Worm (Caenorhabditis elegans): ENCODE measurements around the gene ttr-42.

The ttr-42 gene

ce11 chrX:2577442-2577841, at the start of gene ttr-42:
Gene ttr-42 (plus strand): TSS chrX:2577742.
- TF ChIP-seq dao-5 (tag; optimal IDR thresholded peaks at IDR 0.05) (no peak), W03F9.2 (tag; optimal IDR thresholded peaks at IDR 0.05) (no peak), him-1 (tag; optimal IDR thresholded peaks at IDR 0.05) (no peak)

- TF ChIP-seq him-1 (tag; optimal IDR thresholded peaks at IDR 0.05) (peak; percentile 45), dao-5 (tag; optimal IDR thresholded peaks at IDR 0.05) (peak; percentile 12), W03F9.2 (tag; optimal IDR thresholded peaks at IDR 0.05) (no peak)
These were observed 49.7 kb upstream of the ttr-42 start for ce11 chrX:2527877-2528276.

ce11 chrX:2531276-2531675, 46.3 kb upstream of the ttr-42 start:
- TF ChIP-seq W03F9.2 (tag; optimal IDR thresholded peaks at IDR 0.05) (peak; percentile 19), him-1 (tag; optimal IDR thresholded peaks at IDR 0.05) (no peak), dao-5 (tag; optimal IDR thresholded peaks at IDR 0.05) (peak; percentile 42)

ce11 chrX:2532357-2532756, 45.2 kb upstream of the ttr-42 start, which contains the start of gene tbc-12:
Gene tbc-12 (minus strand): TSS chrX:2532457.
- TF ChIP-seq him-1 (tag; optimal IDR thresholded peaks at IDR 0.05) (no peak), dao-5 (tag; optimal IDR thresholded peaks at IDR 0.05) (no peak)

DNA sequence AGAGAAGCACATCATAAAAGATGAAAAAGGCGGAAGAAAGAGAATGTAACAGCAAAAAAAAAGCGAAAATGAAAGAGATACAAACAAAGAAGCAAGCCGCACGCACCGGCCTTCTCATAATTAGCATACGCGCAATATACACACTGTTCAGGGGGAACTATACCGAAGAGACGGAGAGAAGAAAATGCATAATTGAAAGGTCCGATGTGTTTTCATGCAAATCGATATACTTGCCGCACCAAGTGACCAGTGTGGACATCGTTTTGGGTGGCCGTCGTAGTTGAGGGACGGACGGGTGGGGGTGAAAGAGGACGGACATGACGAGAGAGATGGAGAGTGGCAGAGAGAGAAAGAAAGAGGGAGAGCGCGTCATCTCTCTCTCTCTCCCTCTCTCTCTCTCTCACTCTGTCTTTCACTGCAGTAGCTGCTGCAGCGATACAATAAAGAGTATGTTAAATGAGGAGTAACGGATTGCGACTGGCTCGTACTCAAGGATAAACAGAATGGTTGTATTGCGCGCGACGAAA, 41.2 kb upstream of the ttr-42 start:
- TF ChIP-seq W03F9.2 (tag; optimal IDR thresholded peaks at IDR 0.05) (no peak), him-1 (tag; optimal IDR thresholded peaks at IDR 0.05) (peak; percentile 47)

DNA sequence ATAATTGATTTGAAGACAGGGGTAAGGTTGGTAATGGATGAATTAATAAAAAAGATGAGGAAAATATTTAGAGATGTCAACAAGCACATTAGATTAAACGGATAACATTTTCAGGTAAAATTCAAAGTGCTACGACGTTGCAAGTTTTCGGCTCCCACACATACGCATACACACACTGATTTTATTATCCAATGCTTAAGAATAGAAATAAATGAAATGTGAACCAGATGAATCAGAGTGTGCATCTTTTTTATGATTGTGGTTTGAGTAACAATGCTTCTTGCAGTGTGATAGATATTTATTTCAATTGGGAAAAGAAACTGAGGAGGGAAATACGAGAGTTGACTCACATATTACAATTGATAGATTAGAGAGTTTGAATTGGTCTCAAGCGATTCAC, 38.8 kb upstream of the ttr-42 start:
- TF ChIP-seq W03F9.2 (tag; optimal IDR thresholded peaks at IDR 0.05) (no peak), dao-5 (tag; optimal IDR thresholded peaks at IDR 0.05) (no peak), him-1 (tag; optimal IDR thresholded peaks at IDR 0.05) (no peak)

DNA sequence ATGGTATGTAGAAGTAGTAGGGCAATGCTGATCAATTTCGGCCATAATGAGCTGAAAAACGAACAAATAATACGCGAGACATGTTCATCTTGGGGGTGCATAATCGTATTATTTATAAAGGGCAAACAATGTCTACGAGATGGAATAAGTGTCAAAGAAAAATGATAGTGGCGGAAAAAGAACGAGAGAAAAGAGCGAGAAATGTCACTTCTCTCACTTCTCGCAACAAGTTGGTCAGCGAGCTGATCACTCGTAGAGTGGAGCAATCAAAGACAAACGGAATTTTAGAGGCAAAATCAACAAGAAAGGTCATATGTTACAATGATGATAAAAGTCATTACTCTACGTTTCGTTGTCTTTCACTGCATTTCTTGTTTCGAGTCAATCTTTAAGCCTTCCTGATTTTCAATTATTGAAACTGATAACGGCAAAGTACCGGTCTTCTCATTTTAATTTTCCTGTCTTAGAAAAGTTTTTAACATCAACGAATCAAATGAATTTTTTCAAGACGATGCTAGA, 36.5 kb upstream of the ttr-42 start, which contains the start of gene F52H2.3:
F52H2.3 (minus strand) TSS at position 51 of the 519 bp plus-strand sequence.
- no peak for TF ChIP-seq dao-5 (tag; optimal IDR thresholded peaks at IDR 0.05)
- no peak for TF ChIP-seq W03F9.2 (tag; optimal IDR thresholded peaks at IDR 0.05)
- no peak for TF ChIP-seq him-1 (tag; optimal IDR thresholded peaks at IDR 0.05)

DNA sequence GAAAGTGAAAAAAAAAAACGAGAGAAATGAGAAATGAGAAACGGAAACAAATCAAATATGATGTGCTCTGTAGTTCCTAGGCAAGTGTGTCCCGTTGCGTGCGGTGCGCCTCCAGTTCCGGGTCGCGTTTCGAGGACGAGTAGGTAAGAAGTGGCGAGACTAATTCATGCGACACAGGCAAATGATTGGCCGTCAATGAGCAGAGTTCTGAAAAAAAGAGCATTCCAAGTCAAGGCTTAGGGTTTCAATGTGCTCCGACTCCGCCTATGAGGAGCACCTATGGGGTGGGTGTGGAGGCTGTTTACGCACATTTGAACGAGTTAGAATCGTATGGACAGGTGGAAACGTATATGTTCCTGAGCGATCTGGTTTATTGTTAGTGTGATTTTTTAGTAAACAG, 34.2 kb upstream of the ttr-42 start:
- no peak for TF ChIP-seq dao-5 (tag; optimal IDR thresholded peaks at IDR 0.05)
- no peak for TF ChIP-seq him-1 (tag; optimal IDR thresholded peaks at IDR 0.05)
- no peak for TF ChIP-seq W03F9.2 (tag; optimal IDR thresholded peaks at IDR 0.05)

DNA sequence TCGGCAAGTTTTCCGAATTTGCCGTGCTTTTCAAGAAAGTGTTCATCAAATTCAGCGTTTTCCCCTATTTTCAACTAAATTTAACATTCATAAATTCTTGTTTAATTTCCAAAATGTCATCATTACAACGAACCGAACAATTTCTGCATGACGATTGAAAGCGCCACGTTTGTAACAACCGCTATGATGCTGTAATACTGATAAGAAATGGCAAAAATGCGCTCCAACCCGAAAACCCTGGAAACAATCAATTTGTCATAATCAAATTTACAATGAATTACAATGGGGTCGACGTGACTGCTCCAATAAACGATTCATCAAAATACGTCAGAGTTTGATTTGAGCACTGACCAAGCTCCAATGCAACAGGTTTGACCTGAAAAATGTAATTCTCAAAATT, 32.9 kb upstream of the ttr-42 start:
- no peak for TF ChIP-seq dao-5 (tag; optimal IDR thresholded peaks at IDR 0.05)
- TF ChIP-seq him-1 (tag; optimal IDR thresholded peaks at IDR 0.05): no peak
- TF ChIP-seq W03F9.2 (tag; optimal IDR thresholded peaks at IDR 0.05): no peak

DNA sequence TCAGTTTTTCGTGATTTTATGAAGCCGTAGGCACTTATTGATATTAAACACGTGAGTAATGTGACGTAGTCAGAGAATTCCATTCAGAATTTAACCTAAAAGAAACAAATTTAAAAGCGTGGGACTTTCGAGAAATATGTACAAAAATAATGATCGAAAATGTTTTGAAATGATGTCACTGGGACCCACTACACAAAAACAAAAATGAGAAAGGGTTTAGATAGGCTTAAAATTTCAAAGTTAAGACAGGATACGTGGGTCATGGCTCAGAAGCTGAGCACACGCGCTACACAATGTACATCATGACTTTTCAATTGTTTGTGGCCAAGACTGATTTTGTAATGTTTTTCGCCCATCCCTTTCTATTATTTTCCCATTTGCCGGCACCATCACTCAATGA, 28.7 kb upstream of the ttr-42 start, which contains the start of gene smvt-1:
smvt-1 (minus strand) TSS at position 101 of the 400 bp plus-strand sequence.
- TF ChIP-seq dao-5 (tag; optimal IDR thresholded peaks at IDR 0.05) (no peak), him-1 (tag; optimal IDR thresholded peaks at IDR 0.05) (no peak), W03F9.2 (tag; optimal IDR thresholded peaks at IDR 0.05) (no peak)

DNA sequence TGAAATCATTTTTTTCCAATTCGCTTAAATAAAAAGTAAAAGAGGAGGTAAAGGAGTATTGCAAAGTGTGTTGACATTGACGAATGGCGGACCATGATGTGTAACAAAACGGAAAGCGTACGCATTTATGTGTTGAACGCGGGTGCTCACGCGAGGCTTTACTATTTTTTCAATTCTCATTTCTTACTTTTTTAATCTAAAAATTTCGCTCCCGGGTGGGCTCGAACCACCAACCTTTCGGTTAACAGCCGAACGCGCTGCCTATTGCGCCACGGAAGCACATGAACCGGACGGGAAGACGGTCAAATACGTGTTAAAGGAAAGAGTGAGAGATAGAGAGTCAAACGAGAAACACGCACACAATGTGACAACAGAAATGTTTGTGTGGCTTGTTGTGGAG, 28.2 kb upstream of the ttr-42 start:
- TF ChIP-seq W03F9.2 (tag; optimal IDR thresholded peaks at IDR 0.05): peak; percentile 7
- TF ChIP-seq dao-5 (tag; optimal IDR thresholded peaks at IDR 0.05): peak; percentile 52
- peak; percentile 69 for TF ChIP-seq him-1 (tag; optimal IDR thresholded peaks at IDR 0.05)

DNA sequence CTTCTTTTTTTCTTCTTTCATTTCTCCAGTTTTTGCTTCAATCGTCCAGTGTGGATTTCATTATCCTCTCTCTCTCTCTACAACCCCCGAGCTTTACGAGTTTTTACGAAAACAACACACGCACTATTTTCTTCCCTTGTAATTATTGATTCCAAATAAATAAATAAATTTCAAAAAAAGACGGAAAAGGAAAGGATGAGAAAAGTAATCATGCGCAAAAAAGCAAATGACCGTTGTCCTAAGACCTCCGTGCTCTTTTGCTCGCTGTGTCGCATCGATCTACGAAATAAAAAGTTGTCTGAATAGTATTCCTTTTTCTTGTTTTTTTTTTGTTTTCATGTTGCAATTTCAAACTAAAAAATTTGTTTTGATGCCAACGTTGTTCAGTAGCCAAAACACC, 26.9 kb upstream of the ttr-42 start:
- no peak for TF ChIP-seq him-1 (tag; optimal IDR thresholded peaks at IDR 0.05)
- no peak for TF ChIP-seq W03F9.2 (tag; optimal IDR thresholded peaks at IDR 0.05)
- TF ChIP-seq dao-5 (tag; optimal IDR thresholded peaks at IDR 0.05): no peak

ce11 chrX:2551450-2551849, 26.1 kb upstream of the ttr-42 start:
- TF ChIP-seq dao-5 (tag; optimal IDR thresholded peaks at IDR 0.05): no peak
- TF ChIP-seq him-1 (tag; optimal IDR thresholded peaks at IDR 0.05): no peak
- no peak for TF ChIP-seq W03F9.2 (tag; optimal IDR thresholded peaks at IDR 0.05)

ce11 chrX:2552210-2552674, 25.3 kb upstream of the ttr-42 start, which contains the start of gene aat-3:
Gene aat-3 (plus strand): TSS chrX:2552260.
- TF ChIP-seq W03F9.2 (tag; optimal IDR thresholded peaks at IDR 0.05): no peak
- no peak for TF ChIP-seq him-1 (tag; optimal IDR thresholded peaks at IDR 0.05)
- no peak for TF ChIP-seq dao-5 (tag; optimal IDR thresholded peaks at IDR 0.05)

DNA sequence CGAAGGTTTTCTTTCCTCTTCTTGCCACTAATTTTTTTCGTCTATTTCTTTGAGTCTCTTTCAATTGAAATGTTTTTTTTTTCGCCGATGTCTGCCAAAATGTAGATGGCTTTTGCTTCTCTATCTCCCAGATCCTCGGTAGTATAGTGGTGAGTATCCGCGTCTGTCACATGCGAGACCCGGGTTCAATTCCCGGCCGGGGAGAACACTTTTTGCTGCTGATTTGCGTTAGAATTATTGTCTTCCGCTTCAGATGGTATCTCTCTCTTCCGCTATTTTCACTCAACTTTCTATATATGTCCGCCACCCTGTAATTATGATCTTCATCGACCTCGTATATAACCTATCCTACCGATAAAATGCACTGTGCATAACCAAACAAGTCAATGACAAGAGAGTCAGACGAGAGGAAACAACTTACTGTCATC, 24.1 kb upstream of the ttr-42 start:
- TF ChIP-seq dao-5 (tag; optimal IDR thresholded peaks at IDR 0.05): peak; percentile 80
- peak; percentile 62 for TF ChIP-seq W03F9.2 (tag; optimal IDR thresholded peaks at IDR 0.05)
- TF ChIP-seq him-1 (tag; optimal IDR thresholded peaks at IDR 0.05): peak; percentile 88

All from whole organism, L4/young adult.